Worm (Caenorhabditis elegans): ENCODE data around the gene Y41D4A.7.

The Y41D4A.7 gene

DNA sequence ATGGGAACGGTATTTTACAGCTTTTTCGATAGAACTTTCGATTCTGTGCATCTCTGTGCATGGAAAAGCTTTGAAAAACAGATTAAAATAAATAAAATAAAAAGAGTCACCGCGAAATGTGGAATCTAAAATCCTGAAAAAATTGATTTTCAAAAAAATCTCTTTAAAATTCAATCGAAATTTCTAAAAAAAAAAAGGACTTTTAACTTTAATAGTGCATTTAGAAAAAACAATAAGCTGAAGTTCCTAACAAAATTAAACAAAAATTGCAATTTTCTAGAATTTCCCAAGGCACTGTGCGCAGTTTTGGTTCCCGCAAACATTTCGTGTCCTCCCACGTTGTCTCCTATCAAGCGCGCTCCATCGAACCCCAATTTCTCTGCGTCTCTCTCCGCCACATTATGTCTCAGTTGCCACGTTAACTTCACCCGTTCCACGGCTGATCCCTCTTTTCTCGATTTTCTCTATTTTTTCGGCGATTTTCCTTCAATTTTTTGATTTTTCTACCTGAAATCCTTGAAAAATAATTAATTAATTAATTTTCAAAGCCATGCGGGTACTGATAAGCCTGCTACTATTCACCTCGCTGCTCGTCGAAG, 15.8 kb downstream of the Y41D4A.7 start, which contains the start of the genes Y41D4A.6 and Y41D4A.4 (continued):
- TF ChIP-seq blmp-1 (tag; optimal IDR thresholded peaks at IDR 0.05; ENCODE audit: insufficient read depth) = no peak
- TF ChIP-seq nhr-6 (tag; optimal IDR thresholded peaks at IDR 0.05) = peak; percentile 31
- no peak for TF ChIP-seq egl-27 (tag; optimal IDR thresholded peaks at IDR 0.05)
- TF ChIP-seq lsy-2 (tag; optimal IDR thresholded peaks at IDR 0.05) = peak; percentile 52 to 87
- TF ChIP-seq nhr-129 (tag; optimal IDR thresholded peaks at IDR 0.05) = peak; percentile 79
- TF ChIP-seq ama-1 (optimal IDR thresholded peaks at IDR 0.05) = no peak
- TF ChIP-seq unc-39 (tag; optimal IDR thresholded peaks at IDR 0.05) = no peak
- TF ChIP-seq nhr-12 (tag; optimal IDR thresholded peaks at IDR 0.05) = no peak
- peak; percentile 86 for TF ChIP-seq lin-13 (GFP tag; optimal IDR thresholded peaks at IDR 0.05)

ce11 chrIV:1740105-1741023, 21.0 kb downstream of the Y41D4A.7 start, which contains the start of gene ptpn-22:
Gene ptpn-22, minus strand, starts transcription at chrIV:1740262.
- TF ChIP-seq lin-39 (tag; optimal IDR thresholded peaks at IDR 0.05) (no peak), crh-2 (tag; optimal IDR thresholded peaks at IDR 0.05) (no peak), ztf-4 (tag; optimal IDR thresholded peaks at IDR 0.05) (no peak), skn-1 (tag; optimal IDR thresholded peaks at IDR 0.05) (no peak), ZK546.5 (tag; optimal IDR thresholded peaks at IDR 0.05) (no peak), ceh-16 (tag; optimal IDR thresholded peaks at IDR 0.05) (no peak), nhr-77 (tag; optimal IDR thresholded peaks at IDR 0.05) (no peak), ceh-82 (tag; optimal IDR thresholded peaks at IDR 0.05) (no peak), egl-27 (tag; optimal IDR thresholded peaks at IDR 0.05) (no peak), peb-1 (tag; optimal IDR thresholded peaks at IDR 0.05) (no peak), lsy-2 (tag; optimal IDR thresholded peaks at IDR 0.05) (no peak), nhr-6 (tag; optimal IDR thresholded peaks at IDR 0.05) (no peak), gmeb-1 (tag; optimal IDR thresholded peaks at IDR 0.05) (no peak), sem-4 (tag; optimal IDR thresholded peaks at IDR 0.05) (no peak), ztf-1 (GFP tag; conservative IDR thresholded peaks at IDR 0.05) (no peak), sma-9 (GFP tag; optimal IDR thresholded peaks at IDR 0.05) (no peak), sma-9 (tag; optimal IDR thresholded peaks at IDR 0.05) (no peak), dmd-4 (tag; optimal IDR thresholded peaks at IDR 0.05) (no peak), Y55F3AM.14 (GFP tag; optimal IDR thresholded peaks at IDR 0.05) (no peak), nhr-23 (tag; optimal IDR thresholded peaks at IDR 0.05) (no peak), mbf-1 (tag; optimal IDR thresholded peaks at IDR 0.05) (no peak)

DNA sequence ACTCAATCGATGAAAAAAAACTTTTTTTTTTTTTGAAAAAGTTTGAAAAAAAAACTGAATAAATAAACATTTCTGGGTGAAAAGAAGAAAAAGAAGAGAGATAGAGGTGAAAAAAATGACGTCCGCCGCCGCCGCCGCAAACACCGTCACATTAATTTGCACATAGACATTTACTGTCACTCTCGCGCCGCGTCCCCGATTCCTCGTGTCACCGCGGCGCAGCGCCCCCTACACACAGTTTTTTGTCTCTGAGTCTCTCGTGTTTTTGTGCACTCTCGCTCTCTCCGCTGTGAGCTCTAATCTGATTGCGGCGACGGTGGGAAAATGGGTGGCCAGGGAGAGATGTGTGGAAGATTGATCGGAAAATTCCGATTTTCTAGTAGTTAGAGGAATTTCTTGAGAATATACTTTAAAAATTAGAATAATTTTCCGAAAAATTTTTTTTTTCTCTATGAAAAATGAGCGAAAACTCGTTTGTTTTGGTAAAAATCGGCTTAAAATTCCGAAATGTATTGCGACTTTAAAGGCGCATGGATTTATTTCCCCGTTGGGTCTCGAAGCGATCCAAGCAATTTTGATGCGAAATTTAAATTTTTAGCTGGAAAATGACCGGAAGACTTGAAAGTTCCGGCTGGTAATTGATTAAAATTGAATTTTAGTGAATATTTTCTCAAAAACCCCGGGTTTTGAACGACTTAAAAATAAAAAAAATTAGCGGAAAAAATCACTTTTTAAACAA, 21.8 kb downstream of the Y41D4A.7 start:
- TF ChIP-seq nhr-129 (tag; optimal IDR thresholded peaks at IDR 0.05) (no peak), nhr-237 (tag; optimal IDR thresholded peaks at IDR 0.05) (no peak), elt-1 (tag; optimal IDR thresholded peaks at IDR 0.05) (no peak), F13H6.1 (tag; optimal IDR thresholded peaks at IDR 0.05) (no peak), zag-1 (tag; optimal IDR thresholded peaks at IDR 0.05) (no peak), nhr-77 (tag; optimal IDR thresholded peaks at IDR 0.05) (no peak), nhr-10 (tag; optimal IDR thresholded peaks at IDR 0.05) (no peak), skn-1 (tag; optimal IDR thresholded peaks at IDR 0.05) (no peak), unc-55 (GFP tag; optimal IDR thresholded peaks at IDR 0.05) (no peak), sma-9 (GFP tag; optimal IDR thresholded peaks at IDR 0.05) (no peak), sma-9 (tag; optimal IDR thresholded peaks at IDR 0.05) (no peak), ceh-82 (tag; optimal IDR thresholded peaks at IDR 0.05) (no peak)

DNA sequence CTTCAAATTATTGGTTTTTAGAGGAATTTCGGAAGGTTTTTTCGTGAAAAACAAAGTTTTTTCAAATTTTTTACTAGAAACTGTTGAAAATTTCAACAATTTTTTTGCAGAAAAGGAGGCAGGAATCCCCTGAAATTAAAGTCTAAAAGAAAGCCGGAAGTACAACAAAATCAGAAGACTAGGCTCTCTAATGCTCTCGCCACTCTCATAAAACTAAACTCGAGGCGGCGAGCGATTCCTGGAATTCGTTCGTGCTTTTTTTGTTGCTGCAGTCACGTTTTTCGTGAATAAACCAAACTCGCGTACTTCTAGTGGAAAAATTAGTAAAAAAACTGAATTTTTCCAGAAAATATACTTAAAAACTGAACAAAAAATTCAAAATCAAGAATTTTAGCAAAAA, 22.5 kb downstream of the Y41D4A.7 start:
- TF ChIP-seq C34F6.9 (tag; optimal IDR thresholded peaks at IDR 0.05) = peak; percentile 5
- peak; percentile 9 for TF ChIP-seq ztf-4 (tag; optimal IDR thresholded peaks at IDR 0.05)
- TF ChIP-seq sma-9 (GFP tag; optimal IDR thresholded peaks at IDR 0.05) = peak; percentile 2
- TF ChIP-seq sma-9 (tag; optimal IDR thresholded peaks at IDR 0.05) = no peak
- no peak for TF ChIP-seq ama-1 (optimal IDR thresholded peaks at IDR 0.05)
